Worm (Caenorhabditis elegans) whole organism, L3 larva: Measurements from ENCODE around the gene ztf-13.

Source experiments
- elt-1 ChIP-seq: fragments of 150-350 bp; optimal IDR thresholded peaks from 2 replicates; lab custom pipeline; 2014; ENCODE audit warnings: missing biosample characterization, missing genetic modification characterization
- snpc-4 ChIP-seq: fragments of 150-350 bp; optimal IDR thresholded peaks from 2 replicates; lab custom pipeline; 2014; ENCODE audit warnings: missing biosample characterization, missing genetic modification characterization

DNA sequence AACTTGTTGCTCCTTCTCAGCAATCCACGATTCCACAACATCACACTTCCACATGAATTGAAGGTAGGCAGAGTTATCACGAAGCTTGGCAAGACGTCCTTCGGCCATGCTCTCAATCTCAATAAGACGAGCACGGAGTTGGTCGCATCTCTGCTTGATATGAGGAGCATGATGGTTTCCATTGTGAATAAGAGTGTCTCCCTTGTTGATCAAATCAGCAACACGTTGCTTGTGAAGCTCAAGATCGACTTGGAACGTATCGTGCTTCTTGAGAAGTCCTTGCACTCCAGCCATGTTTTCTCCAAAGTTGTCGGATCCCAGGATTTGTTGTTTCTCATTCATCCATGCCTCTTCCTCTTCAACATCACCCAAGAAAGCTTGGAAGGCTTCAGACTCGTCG is 17.6 kb upstream of the ztf-13 start:
- TF ChIP-seq snpc-4 (tag; lab: Kevin White, UChicago) = no peak
- no peak for TF ChIP-seq elt-1
